Fruit fly (Drosophila melanogaster) whole organism, embryonic: Measurements from ENCODE around the gene CG43338.

ENCODE experiments used
- CG10565 ChIP-seq: fragments of 200-800 bp; sonication (Bioruptor generic); optimal IDR thresholded peaks from 3 replicates; lab custom pipeline; 2016; ENCODE audit warnings: missing biosample characterization, mild to moderate bottlenecking, missing genetic modification characterization
- CG10654 ChIP-seq: fragments of 200-800 bp; sonication (Bioruptor generic); optimal IDR thresholded peaks from 2 replicates; lab custom pipeline; 2016; ENCODE audit warnings: missing biosample characterization, missing genetic modification characterization
- CG13287 ChIP-seq: fragments of 200-800 bp; sonication (Bioruptor generic); IDR thresholded peaks from 2 replicates; pipeline ENCODE4 v1.3.6; 2022; ENCODE audit warnings: missing biosample characterization, missing genetic modification characterization; ENCODE audit not compliant: partially characterized antibody
- CG14710 ChIP-seq: fragments of 200-800 bp; sonication (Bioruptor generic); optimal IDR thresholded peaks from 3 replicates; lab custom pipeline; 2019; ENCODE audit warnings: missing biosample characterization, mild to moderate bottlenecking, missing genetic modification characterization, moderate library complexity
- CG14965 ChIP-seq: fragments of 200-800 bp; sonication (Bioruptor generic); optimal IDR thresholded peaks from 2 replicates; lab custom pipeline; 2016; ENCODE audit warnings: missing biosample characterization, missing genetic modification characterization, borderline replicate concordance
- CG16779 ChIP-seq: fragments of 200-800 bp; sonication (Bioruptor generic); IDR thresholded peaks from 2 replicates; pipeline ENCODE4 v1.3.6; 2022; ENCODE audit warnings: missing biosample characterization, missing genetic modification characterization
- CG1832 ChIP-seq: fragments of 200-800 bp; sonication (Bioruptor generic); optimal IDR thresholded peaks from 2 replicates; lab custom pipeline; 2017; ENCODE audit warnings: missing biosample characterization, mild to moderate bottlenecking, missing genetic modification characterization, inconsistent platforms
- CG2889 ChIP-seq: fragments of 200-800 bp; sonication (Bioruptor generic); IDR thresholded peaks from 3 replicates; pipeline ENCODE4 v1.3.6; 2022; ENCODE audit warnings: missing biosample characterization, missing genetic modification characterization
- CG32767 ChIP-seq: fragments of 200-800 bp; sonication (Bioruptor generic); IDR thresholded peaks from 2 replicates; pipeline ENCODE4 v1.3.6; 2022; ENCODE audit warnings: missing biosample characterization, missing genetic modification characterization
- CG34224 ChIP-seq: fragments of 200-800 bp; sonication (Bioruptor generic); IDR thresholded peaks from 3 replicates; pipeline ENCODE4 v1.3.6; 2022; ENCODE audit warnings: missing biosample characterization, missing genetic modification characterization; ENCODE audit not compliant: partially characterized antibody
- CG34422 ChIP-seq: fragments of 200-800 bp; sonication (Bioruptor generic); IDR thresholded peaks from 3 replicates; pipeline ENCODE4 v1.3.6; 2022; ENCODE audit warnings: missing biosample characterization, missing genetic modification characterization
- CG6654 ChIP-seq: fragments of 200-800 bp; sonication (Bioruptor generic); optimal IDR thresholded peaks from 2 replicates; lab custom pipeline; 2017; ENCODE audit warnings: missing biosample characterization, mild to moderate bottlenecking, missing genetic modification characterization
- CG8765 ChIP-seq: fragments of 200-800 bp; sonication (Bioruptor generic); IDR thresholded peaks from 2 replicates; pipeline ENCODE4 v1.3.6; 2022; ENCODE audit warnings: missing biosample characterization, missing genetic modification characterization
- CG9437 ChIP-seq: fragments of 200-800 bp; sonication (Bioruptor generic); optimal IDR thresholded peaks from 2 replicates; lab custom pipeline; 2018; ENCODE audit warnings: missing biosample characterization, mild to moderate bottlenecking, missing genetic modification characterization
- D ChIP-seq, 2 experiments: fragments of 200-800 bp in 1 of 2; fragments of >200 bp in 1 of 2; sonication (Bioruptor generic) in 1 of 2; optimal IDR thresholded peaks; 2 replicates in 1 of 2; 3 replicates in 1 of 2; lab custom pipeline; 2017; ENCODE audit warnings: mild to moderate bottlenecking in 1 of 2, missing biosample characterization in 1 of 2, missing genetic modification characterization in 1 of 2, missing genetic modification reagents in 1 of 2
- Dfd ChIP-seq, 2 experiments: fragments of >200 bp; optimal IDR thresholded peaks; 2 replicates each; lab custom pipeline; 2017; ENCODE audit warnings: missing biosample characterization in 2 of 2, missing genetic modification characterization in 2 of 2
- Dll ChIP-seq: fragments of 200-800 bp; sonication (Bioruptor generic); IDR thresholded peaks from 4 replicates; pipeline ENCODE4 v1.3.6; 2022; ENCODE audit warnings: missing biosample characterization, missing genetic modification characterization; ENCODE audit not compliant: partially characterized antibody
- HLH54F ChIP-seq: fragments of 200-800 bp; sonication (Bioruptor generic); optimal IDR thresholded peaks from 3 replicates; lab custom pipeline; 2016; ENCODE audit warnings: missing biosample characterization, missing genetic modification characterization
- Hr3 ChIP-seq: fragments of 200-800 bp; sonication (Bioruptor generic); optimal IDR thresholded peaks from 3 replicates; lab custom pipeline; 2016; ENCODE audit warnings: missing biosample characterization, missing genetic modification characterization
- Hr39 ChIP-seq: fragments of >200 bp; optimal IDR thresholded peaks from 2 replicates; lab custom pipeline; 2017
- Hsf ChIP-seq: fragments of 200-800 bp; sonication (Bioruptor generic); optimal IDR thresholded peaks from 3 replicates; lab custom pipeline; 2016; ENCODE audit warnings: missing biosample characterization, missing genetic modification characterization
- Max ChIP-seq: fragments of 200-800 bp; sonication (Bioruptor generic); optimal IDR thresholded peaks from 2 replicates; lab custom pipeline; 2016; ENCODE audit warnings: missing biosample characterization, mild to moderate bottlenecking, missing genetic modification characterization
- Med ChIP-seq: fragments of 200-800 bp; sonication (Bioruptor generic); peaks from one replicate; lab custom pipeline; 2016; ENCODE audit warnings: missing biosample characterization, missing genetic modification characterization, mild to moderate bottlenecking, inconsistent platforms, moderate library complexity
- Meics ChIP-seq: fragments of 200-800 bp; sonication (Bioruptor generic); optimal IDR thresholded peaks from 2 replicates; lab custom pipeline; 2017; ENCODE audit warnings: missing biosample characterization, mild to moderate bottlenecking, missing genetic modification characterization
- Mrtf ChIP-seq: fragments of 200-800 bp; sonication (Bioruptor generic); IDR thresholded peaks from 3 replicates; pipeline ENCODE4 v1.3.6; 2022; ENCODE audit warnings: missing biosample characterization, missing genetic modification characterization
- NK7.1 ChIP-seq: fragments of 200-800 bp; sonication (Bioruptor generic); optimal IDR thresholded peaks from 3 replicates; lab custom pipeline; 2016; ENCODE audit warnings: missing biosample characterization, missing genetic modification characterization
- Neu2 ChIP-seq: fragments of 200-800 bp; sonication (Bioruptor generic); optimal IDR thresholded peaks from 3 replicates; lab custom pipeline; 2016; ENCODE audit warnings: missing biosample characterization, missing genetic modification characterization, borderline replicate concordance
- Ravus ChIP-seq: fragments of 200-800 bp; sonication (Bioruptor generic); IDR thresholded peaks from 2 replicates; pipeline ENCODE4 v1.3.6; 2022; ENCODE audit warnings: missing biosample characterization, missing genetic modification characterization
- al ChIP-seq: fragments of 200-800 bp; sonication (Bioruptor generic); IDR thresholded peaks from 2 replicates; pipeline ENCODE4 v1.3.6; 2022; ENCODE audit warnings: missing biosample characterization, missing genetic modification characterization
- bowl ChIP-seq: fragments of 200-800 bp; sonication (Bioruptor generic); IDR thresholded peaks from 2 replicates; pipeline ENCODE4 v1.3.6; 2022; ENCODE audit warnings: missing biosample characterization, missing genetic modification characterization
- bsh ChIP-seq, 2 experiments: fragments of 200-800 bp; sonication (Bioruptor generic); optimal IDR thresholded peaks; 2 replicates each; lab custom pipeline; 2017 to 2018; ENCODE audit warnings: mild to moderate bottlenecking in 2 of 2, missing biosample characterization in 2 of 2, missing genetic modification characterization in 2 of 2, moderate library complexity in 1 of 2
- btn ChIP-seq: fragments of 200-800 bp; sonication (Bioruptor generic); optimal IDR thresholded peaks from 2 replicates; lab custom pipeline; 2016; ENCODE audit warnings: missing biosample characterization, missing genetic modification characterization
- cas ChIP-seq: fragments of 200-800 bp; sonication (Bioruptor generic); IDR thresholded peaks from 2 replicates; pipeline ENCODE4 v1.3.6; 2022; ENCODE audit warnings: missing biosample characterization, missing genetic modification characterization
- gfzf ChIP-seq: fragments of 200-800 bp; sonication (Bioruptor generic); optimal IDR thresholded peaks from 2 replicates; lab custom pipeline; 2016; ENCODE audit warnings: missing biosample characterization, mild to moderate bottlenecking, missing genetic modification characterization, moderate library complexity
- gro ChIP-seq: fragments of 200-800 bp; sonication (Bioruptor generic); optimal IDR thresholded peaks from 2 replicates; lab custom pipeline; 2016; ENCODE audit warnings: missing biosample characterization, missing genetic modification characterization
- hkb ChIP-seq, 2 experiments: fragments of 200-800 bp in 1 of 2; fragments of >200 bp in 1 of 2; sonication (Bioruptor generic) in 1 of 2; IDR thresholded peaks in 1 of 2; optimal IDR thresholded peaks in 1 of 2; 2 replicates each; pipeline versions ENCODE4 v1.3.6 to Lab custom; 2017 to 2022; ENCODE audit warnings: missing biosample characterization in 1 of 2, missing genetic modification characterization in 1 of 2
- hth ChIP-seq: fragments of >200 bp; optimal IDR thresholded peaks from 2 replicates; lab custom pipeline; 2017; ENCODE audit warnings: inconsistent platforms
- jumu ChIP-seq: fragments of 200-800 bp; sonication (Bioruptor generic); optimal IDR thresholded peaks from 3 replicates; lab custom pipeline; 2016; ENCODE audit warnings: missing biosample characterization, missing genetic modification characterization
- ken ChIP-seq: fragments of 200-800 bp; sonication (Bioruptor generic); IDR thresholded peaks from 3 replicates; pipeline ENCODE4 v1.3.6; 2022; ENCODE audit warnings: missing biosample characterization, missing genetic modification characterization
- phol ChIP-seq: fragments of 200-800 bp; sonication (Bioruptor generic); optimal IDR thresholded peaks from 3 replicates; lab custom pipeline; 2018; ENCODE audit warnings: missing biosample characterization, mild to moderate bottlenecking, missing genetic modification characterization, moderate library complexity
- sc ChIP-seq, 3 experiments: fragments of >200 bp in 2 of 3; fragments of 200-800 bp in 1 of 3; sonication (Bioruptor generic) in 1 of 3; optimal IDR thresholded peaks; 2 replicates in 2 of 3; 3 replicates in 1 of 3; lab custom pipeline; 2017; ENCODE audit warnings: mild to moderate bottlenecking in 1 of 3, missing biosample characterization in 1 of 3, missing genetic modification characterization in 1 of 3, missing genetic modification reagents in 1 of 3
- sisA ChIP-seq: fragments of 200-800 bp; sonication (Bioruptor generic); IDR thresholded peaks from 2 replicates; pipeline ENCODE4 v1.3.6; 2022; ENCODE audit warnings: missing biosample characterization, missing genetic modification characterization
- slou ChIP-seq: fragments of 200-800 bp; sonication (Bioruptor generic); optimal IDR thresholded peaks from 3 replicates; lab custom pipeline; 2016; ENCODE audit warnings: missing biosample characterization, missing genetic modification characterization
- ssp ChIP-seq: fragments of 200-800 bp; sonication (Bioruptor generic); IDR thresholded peaks from 2 replicates; pipeline ENCODE4 v1.3.6; 2022; ENCODE audit warnings: missing biosample characterization, missing genetic modification characterization
- tio ChIP-seq: fragments of 200-800 bp; sonication (Bioruptor generic); optimal IDR thresholded peaks from 2 replicates; lab custom pipeline; 2017; ENCODE audit warnings: missing biosample characterization, missing genetic modification characterization, inconsistent platforms
- trh ChIP-seq: fragments of 200-800 bp; sonication (Bioruptor generic); optimal IDR thresholded peaks from 2 replicates; lab custom pipeline; 2016; ENCODE audit warnings: missing biosample characterization, missing genetic modification characterization
- twi ChIP-seq: fragments of 200-800 bp; optimal IDR thresholded peaks from 2 replicates; lab custom pipeline; 2019; ENCODE audit warnings: missing biosample characterization, mild to moderate bottlenecking, missing genetic modification characterization, moderate library complexity
- usp ChIP-seq: fragments of >200 bp; optimal IDR thresholded peaks from 2 replicates; lab custom pipeline; 2017; ENCODE audit warnings: missing biosample characterization, missing genetic modification characterization

Gene CG43338

DNA sequence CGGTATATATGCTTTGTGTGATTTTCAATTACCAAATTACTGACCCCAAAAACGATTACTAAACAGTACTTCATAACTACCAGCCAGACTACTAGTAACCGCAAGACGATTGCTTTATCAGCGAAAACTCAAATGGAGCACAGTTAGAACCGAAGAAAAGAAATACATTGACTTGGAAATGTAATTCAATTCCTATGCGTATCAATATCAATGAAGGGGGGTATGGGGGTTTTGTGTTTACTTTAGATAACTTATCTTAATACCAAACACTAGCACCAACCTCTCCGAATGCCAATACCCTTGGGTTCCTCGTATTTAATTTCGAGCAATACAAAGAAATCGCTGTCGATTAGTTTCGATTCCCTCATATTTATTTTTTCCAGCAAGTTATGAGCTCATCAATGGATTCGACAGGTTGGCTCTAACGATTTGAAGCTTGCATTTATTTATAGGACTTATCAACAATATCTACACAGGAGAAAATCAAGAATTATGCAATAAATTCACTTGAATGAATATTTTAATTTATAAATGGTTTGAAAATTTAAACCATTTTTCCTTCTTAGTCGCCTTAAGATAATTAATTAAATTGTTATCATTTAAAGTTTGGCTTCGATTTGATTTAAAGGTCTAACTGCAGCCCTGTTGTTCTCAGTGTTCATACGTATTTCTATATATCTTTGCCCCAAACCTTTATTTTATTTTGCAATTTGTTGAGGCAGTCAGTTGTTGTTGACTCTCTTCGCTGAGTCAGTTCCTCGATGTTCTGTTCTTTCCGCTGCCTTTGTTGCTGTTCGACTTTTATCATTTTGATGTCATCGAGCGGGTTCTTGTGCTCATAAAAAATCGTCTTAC is 49.5 kb downstream of the CG43338 start (continued):
- TF ChIP-seq CG9437 (GFP tag; lab: Kevin White, UChicago) = peak; percentile 64
- peak; percentile 18 for TF ChIP-seq btn (GFP tag; lab: Kevin White, UChicago)
- peak; percentile 70 for TF ChIP-seq Mrtf
- TF ChIP-seq CG14965 (GFP tag; lab: Kevin White, UChicago) = no peak
- TF ChIP-seq Dfd (GFP tag; optimal IDR thresholded peaks at IDR 0.05; lab: Kevin White, UChicago) = no peak
- no peak for TF ChIP-seq jumu
- peak; percentile 80 for TF ChIP-seq slou (GFP tag; lab: Kevin White, UChicago)
- no peak for TF ChIP-seq gfzf (GFP tag; lab: Kevin White, UChicago)
- peak; percentile 52; the same call in 1 of the 3 replicates for TF ChIP-seq CG2889 (GFP tag; lab: Robert Waterston, UW)
- TF ChIP-seq CG34224 (GFP tag; lab: Robert Waterston, UW) = no peak
- no peak for TF ChIP-seq CG13287 (GFP tag; lab: Robert Waterston, UW)
- TF ChIP-seq Meics (GFP tag; lab: Kevin White, UChicago) = peak; percentile 85
- TF ChIP-seq CG16779 (GFP tag; lab: Robert Waterston, UW) = no peak
- TF ChIP-seq CG34422 (GFP tag; lab: Robert Waterston, UW) = peak; percentile 64; the same call in 2 of the 3 replicates
- TF ChIP-seq bsh (GFP tag; optimal IDR thresholded peaks at IDR 0.05; lab: Kevin White, UChicago) = peak in 1 of 2 experiments; percentile 82
- peak; percentile 64 for TF ChIP-seq sisA
- TF ChIP-seq CG10654 (GFP tag; lab: Kevin White, UChicago) = peak; percentile 58
- no peak for TF ChIP-seq ken (GFP tag; lab: Robert Waterston, UW)
- TF ChIP-seq trh (GFP tag; lab: Kevin White, UChicago) = no peak
- TF ChIP-seq ssp (GFP tag; lab: Robert Waterston, UW) = peak; percentile 42
- TF ChIP-seq Hsf (GFP tag; lab: Kevin White, UChicago) = peak; percentile 62
- TF ChIP-seq CG1832 (GFP tag; lab: Kevin White, UChicago) = no peak
- TF ChIP-seq Neu2 (GFP tag; lab: Kevin White, UChicago) = no peak
- no peak for TF ChIP-seq CG8765 (GFP tag; lab: Robert Waterston, UW)
- peak; percentile 79 for TF ChIP-seq CG14710 (tag; lab: Kevin White, UChicago)
- peak; percentile 62; the same call in 1 of the 2 replicates for TF ChIP-seq cas (GFP tag; lab: Robert Waterston, UW)
- no peak for TF ChIP-seq CG10565 (GFP tag; lab: Kevin White, UChicago)
- peak; percentile 69; the same call in 1 of the 2 replicates for TF ChIP-seq CG32767
- peak; percentile 48 for TF ChIP-seq HLH54F
- TF ChIP-seq Hr39 (lab: Kevin White, UChicago) = no peak
- peak; percentile 53 for TF ChIP-seq NK7.1 (GFP tag; lab: Kevin White, UChicago)
- TF ChIP-seq Ravus (GFP tag; lab: Robert Waterston, UW) = peak; percentile 9; the same call in 1 of the 2 replicates
- TF ChIP-seq hth (lab: Kevin White, UChicago) = no peak
- TF ChIP-seq Hr3 (GFP tag; lab: Kevin White, UChicago) = peak; percentile 56
- no peak for TF ChIP-seq sc (optimal IDR thresholded peaks at IDR 0.05; lab: Kevin White, UChicago)
- peak; percentile 50 for TF ChIP-seq sc (GFP tag; optimal IDR thresholded peaks at IDR 0.05; lab: Kevin White, UChicago)
- no peak for TF ChIP-seq gro (GFP tag; lab: Kevin White, UChicago)
- TF ChIP-seq phol (tag; lab: Kevin White, UChicago) = peak; percentile 82
- TF ChIP-seq tio = peak; percentile 66
- TF ChIP-seq CG6654 = no peak
- TF ChIP-seq usp (GFP tag; lab: Kevin White, UChicago) = no peak
- no peak for TF ChIP-seq Dll (GFP tag; lab: Robert Waterston, UW)
- TF ChIP-seq al (GFP tag; lab: Robert Waterston, UW) = peak; percentile 57
- TF ChIP-seq Max (GFP tag; lab: Kevin White, UChicago) = peak; percentile 59
- TF ChIP-seq twi (tag; lab: Kevin White, UChicago) = peak; percentile 66
- peak; percentile 81 for TF ChIP-seq Med (GFP tag; lab: Kevin White, UChicago)
- no peak for TF ChIP-seq hkb (optimal IDR thresholded peaks at IDR 0.05; lab: Kevin White, UChicago)
- TF ChIP-seq hkb (GFP tag; IDR thresholded peaks at IDR 0.05; lab: Robert Waterston, UW) = peak; percentile 74
- no peak for TF ChIP-seq bowl
- no peak for TF ChIP-seq D (optimal IDR thresholded peaks at IDR 0.05; lab: Kevin White, UChicago)
- peak; percentile 70 for TF ChIP-seq D (GFP tag; optimal IDR thresholded peaks at IDR 0.05; lab: Kevin White, UChicago)
